Worm (Caenorhabditis elegans) whole organism, mixed stage, embryonic: ENCODE measurements around the gene F57A10.2.

ENCODE experiments used
- M03D4.4 ChIP-seq: sonication (generic microtip); optimal IDR thresholded peaks from 2 replicates; lab custom pipeline; 2017; ENCODE audit warnings: mild to moderate bottlenecking, missing genetic modification characterization, missing compliant biosample characterization
- bed-3 ChIP-seq: fragments of 200-800 bp; sonication (Bioruptor generic); optimal IDR thresholded peaks from 3 replicates; lab custom pipeline; 2018; ENCODE audit warnings: mild to moderate bottlenecking, missing genetic modification characterization, moderate library complexity, missing compliant biosample characterization
- blmp-1 ChIP-seq: fragments of 150-350 bp; optimal IDR thresholded peaks from 2 replicates; lab custom pipeline; 2014; ENCODE audit warnings: missing biosample characterization, missing genetic modification characterization
- ceh-39 ChIP-seq: fragments of 150-350 bp; optimal IDR thresholded peaks from 2 replicates; lab custom pipeline; 2014; ENCODE audit warnings: missing biosample characterization, missing genetic modification characterization
- ceh-43 ChIP-seq: fragments of 200-800 bp; sonication (Bioruptor generic); optimal IDR thresholded peaks from 2 replicates; lab custom pipeline; 2018; ENCODE audit warnings: mild to moderate bottlenecking, missing genetic modification characterization, moderate library complexity, missing compliant biosample characterization
- ceh-83 ChIP-seq: fragments of 200-800 bp; sonication (Bioruptor generic); optimal IDR thresholded peaks from 2 replicates; lab custom pipeline; 2018; ENCODE audit warnings: mild to moderate bottlenecking, missing genetic modification characterization, missing compliant biosample characterization
- ces-1 ChIP-seq: fragments of 150-350 bp; optimal IDR thresholded peaks from 2 replicates; lab custom pipeline; 2014; ENCODE audit warnings: missing biosample characterization, missing genetic modification reagents, missing genetic modification characterization
- cnd-1 ChIP-seq: fragments of 200-800 bp; sonication (Bioruptor generic); optimal IDR thresholded peaks from 2 replicates; lab custom pipeline; 2018; ENCODE audit warnings: mild to moderate bottlenecking, missing genetic modification characterization, missing compliant biosample characterization
- elt-1 ChIP-seq: sonication (generic microtip); optimal IDR thresholded peaks from 2 replicates; lab custom pipeline; 2017; ENCODE audit warnings: missing genetic modification characterization, mild to moderate bottlenecking, missing compliant biosample characterization, antibody characterized with exemption, moderate library complexity, borderline replicate concordance; ENCODE audit not compliant: insufficient read depth
- elt-3 ChIP-seq: fragments of 150-350 bp; optimal IDR thresholded peaks from 2 replicates; lab custom pipeline; 2014; ENCODE audit warnings: missing biosample characterization, missing genetic modification characterization
- flh-1 ChIP-seq: fragments of 200-800 bp; sonication (Bioruptor generic); optimal IDR thresholded peaks from 2 replicates; lab custom pipeline; 2018; ENCODE audit warnings: mild to moderate bottlenecking, missing genetic modification characterization, moderate library complexity, missing compliant biosample characterization
- ham-2 ChIP-seq: fragments of 200-800 bp; sonication (Bioruptor generic); optimal IDR thresholded peaks from 2 replicates; lab custom pipeline; 2018; ENCODE audit warnings: mild to moderate bottlenecking, missing genetic modification characterization, missing compliant biosample characterization
- hlh-1 ChIP-seq: fragments of 150-350 bp; optimal IDR thresholded peaks from 2 replicates; lab custom pipeline; 2014; ENCODE audit warnings: missing biosample characterization, missing genetic modification reagents, missing genetic modification characterization
- lin-13 ChIP-seq: fragments of 150-350 bp; optimal IDR thresholded peaks from 2 replicates; lab custom pipeline; 2014; ENCODE audit warnings: missing biosample characterization, missing genetic modification characterization
- lin-32 ChIP-seq: fragments of 200-800 bp; sonication (Bioruptor generic); optimal IDR thresholded peaks from 2 replicates; lab custom pipeline; 2018; ENCODE audit warnings: mild to moderate bottlenecking, missing genetic modification characterization, missing compliant biosample characterization
- lsy-2 ChIP-seq: fragments of 150-350 bp; optimal IDR thresholded peaks from 2 replicates; lab custom pipeline; 2014; ENCODE audit warnings: missing biosample characterization, missing genetic modification characterization
- mab-5 ChIP-seq: fragments of 150-350 bp; optimal IDR thresholded peaks from 2 replicates; lab custom pipeline; 2014; ENCODE audit warnings: missing biosample characterization, missing genetic modification characterization
- mep-1 ChIP-seq: fragments of 150-350 bp; optimal IDR thresholded peaks from 2 replicates; lab custom pipeline; 2017; ENCODE audit warnings: missing biosample characterization, missing genetic modification reagents, missing genetic modification characterization, inconsistent platforms
- nhr-12 ChIP-seq: fragments of 150-350 bp; optimal IDR thresholded peaks from 2 replicates; lab custom pipeline; 2014; ENCODE audit warnings: missing biosample characterization, missing genetic modification characterization
- nhr-237 ChIP-seq: fragments of 150-350 bp; optimal IDR thresholded peaks from 2 replicates; lab custom pipeline; 2014; ENCODE audit warnings: missing biosample characterization, missing genetic modification characterization
- nhr-28 ChIP-seq: fragments of 150-350 bp; optimal IDR thresholded peaks from 2 replicates; lab custom pipeline; 2014; ENCODE audit warnings: missing biosample characterization, missing genetic modification characterization
- nhr-76 ChIP-seq: sonication (generic microtip); optimal IDR thresholded peaks from 2 replicates; lab custom pipeline; 2017; ENCODE audit warnings: missing biosample characterization, missing genetic modification characterization
- pha-4 ChIP-seq: fragments of 150-350 bp; optimal IDR thresholded peaks from 2 replicates; lab custom pipeline; 2018; ENCODE audit warnings: missing biosample characterization, missing genetic modification reagents, missing genetic modification characterization
- sem-2 ChIP-seq: fragments of 200-800 bp; sonication (Bioruptor generic); optimal IDR thresholded peaks from 2 replicates; lab custom pipeline; 2018; ENCODE audit warnings: mild to moderate bottlenecking, missing genetic modification characterization, missing compliant biosample characterization
- snpc-4 ChIP-seq: fragments of 150-350 bp; optimal IDR thresholded peaks from 2 replicates; lab custom pipeline; 2014; ENCODE audit warnings: missing biosample characterization, missing genetic modification characterization
- sptf-1 ChIP-seq: sonication (generic microtip); optimal IDR thresholded peaks from 2 replicates; lab custom pipeline; 2017; ENCODE audit warnings: mild to moderate bottlenecking, missing genetic modification characterization, moderate library complexity, missing compliant biosample characterization
- tbx-8 ChIP-seq: fragments of 200-800 bp; sonication (Bioruptor generic); optimal IDR thresholded peaks from 2 replicates; lab custom pipeline; 2018; ENCODE audit warnings: mild to moderate bottlenecking, missing genetic modification characterization, moderate library complexity, missing compliant biosample characterization
- unc-120 ChIP-seq: sonication (generic microtip); optimal IDR thresholded peaks from 2 replicates; lab custom pipeline; 2017; ENCODE audit warnings: missing genetic modification characterization, missing compliant biosample characterization; ENCODE audit not compliant: poor library complexity, severe bottlenecking
- unc-39 ChIP-seq: fragments of 150-350 bp; optimal IDR thresholded peaks from 2 replicates; lab custom pipeline; 2014; ENCODE audit warnings: missing biosample characterization, missing genetic modification characterization
- unc-62 ChIP-seq: fragments of 150-350 bp; optimal IDR thresholded peaks from 2 replicates; lab custom pipeline; 2014; ENCODE audit warnings: missing biosample characterization, missing genetic modification reagents, missing genetic modification characterization
- zip-8 ChIP-seq: fragments of 150-350 bp; optimal IDR thresholded peaks from 2 replicates; lab custom pipeline; 2014; ENCODE audit warnings: missing biosample characterization, missing genetic modification characterization
- ztf-11 ChIP-seq: fragments of 150-350 bp; optimal IDR thresholded peaks from 2 replicates; lab custom pipeline; 2014; ENCODE audit warnings: missing biosample characterization, missing genetic modification characterization

The F57A10.2 gene

DNA sequence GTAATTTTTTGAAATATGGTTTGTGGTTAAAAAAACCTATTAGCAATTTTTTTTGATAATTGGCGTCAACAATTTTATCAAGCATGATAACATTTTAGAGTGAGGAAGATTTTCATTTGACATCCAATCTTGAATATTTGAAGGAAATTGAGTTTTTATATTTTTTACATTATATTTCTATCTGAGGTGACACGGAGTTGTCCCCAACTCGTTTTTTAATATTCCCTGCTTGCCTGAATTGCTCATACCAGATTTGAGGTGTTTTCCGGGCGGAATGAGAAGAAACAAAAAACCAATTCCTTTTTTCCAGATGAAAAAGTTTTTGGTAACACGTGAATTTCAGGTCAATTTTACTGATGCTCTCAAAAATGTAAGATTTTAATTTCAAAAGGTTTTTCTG, 46.8 kb upstream of the F57A10.2 start, which contains the start of gene Y6E2A.7:
Y6E2A.7 (plus strand) TSS at position 301 of the 400 bp plus-strand sequence.
- TF ChIP-seq tbx-8 (no peak), unc-39 (tag; lab: Kevin White, UChicago) (no peak), ham-2 (GFP tag; lab: Kevin White, UChicago) (no peak)

- no peak for TF ChIP-seq tbx-8
- no peak for TF ChIP-seq lin-32 (GFP tag; lab: Kevin White, UChicago)
- no peak for TF ChIP-seq nhr-28 (tag; lab: Kevin White, UChicago)
- TF ChIP-seq nhr-76: no peak
- TF ChIP-seq flh-1 (GFP tag; lab: Kevin White, UChicago): no peak
- no peak for TF ChIP-seq ham-2 (GFP tag; lab: Kevin White, UChicago)
These were observed 44.9 kb upstream of the F57A10.2 start for ce11 chrV:15721431-15721830.

DNA sequence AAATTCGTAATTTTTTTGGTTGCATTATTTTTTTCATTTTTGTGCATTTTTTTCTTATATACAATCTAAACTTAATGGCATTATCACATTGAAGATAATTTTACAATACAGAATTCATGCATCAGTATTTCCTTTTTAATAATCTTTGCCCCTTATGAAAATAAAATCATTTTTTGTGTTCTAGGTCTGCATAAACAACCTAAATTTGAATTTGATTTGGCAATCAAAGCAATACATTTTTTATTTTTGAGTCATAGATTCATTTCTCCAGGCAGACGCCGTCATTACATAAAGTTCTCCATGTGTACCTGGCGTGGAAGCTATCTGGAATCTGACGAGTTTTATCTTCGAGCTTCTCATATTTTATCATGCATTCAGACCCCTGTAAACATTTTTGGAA, 44.5 kb upstream of the F57A10.2 start, which contains the start of gene srh-140:
srh-140 (plus strand) TSS at position 301 of the 400 bp plus-strand sequence.
- TF ChIP-seq ztf-11 (tag; lab: Kevin White, UChicago) (no peak), tbx-8 (no peak), nhr-12 (no peak), cnd-1 (tag; lab: Kevin White, UChicago) (no peak), lin-32 (GFP tag; lab: Kevin White, UChicago) (no peak), nhr-237 (tag; lab: Kevin White, UChicago) (no peak), ceh-43 (no peak), ceh-83 (GFP tag; lab: Kevin White, UChicago) (no peak), snpc-4 (tag; lab: Kevin White, UChicago) (no peak), bed-3 (GFP tag; lab: Kevin White, UChicago) (no peak), unc-120 (no peak), zip-8 (tag; lab: Kevin White, UChicago) (no peak)

DNA sequence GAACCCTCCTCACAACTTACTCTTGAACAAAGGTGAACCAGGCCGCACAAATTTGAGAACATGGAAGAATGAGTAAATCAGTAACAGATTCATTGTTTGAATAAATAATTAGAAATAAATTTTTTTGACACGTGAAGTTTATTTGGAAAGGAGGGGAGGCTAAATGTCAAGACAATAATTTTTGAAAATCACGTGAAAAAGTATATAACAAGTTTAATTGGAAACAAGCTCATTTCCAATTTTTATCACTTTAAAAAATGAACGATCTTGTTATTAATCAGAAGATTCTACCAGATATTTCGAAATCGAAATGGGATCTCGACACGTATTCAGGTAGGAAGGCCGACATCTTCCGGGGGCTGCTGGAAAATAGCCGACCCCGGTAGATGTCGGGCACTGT, 39.8 kb upstream of the F57A10.2 start, which contains the start of the genes irld-57 and sfxn-1.3:
irld-57 (minus strand) TSS at position 101 of the 400 bp plus-strand sequence.
sfxn-1.3 (plus strand) TSS at position 232 of the 400 bp plus-strand sequence.
- TF ChIP-seq lsy-2: no peak
- no peak for TF ChIP-seq ceh-39 (tag; lab: Kevin White, UChicago)
- TF ChIP-seq sem-2 (GFP tag; lab: Kevin White, UChicago): no peak
- TF ChIP-seq blmp-1 (tag; lab: Kevin White, UChicago): no peak
- TF ChIP-seq ceh-43: no peak
- no peak for TF ChIP-seq M03D4.4 (tag; lab: Kevin White, UChicago)
- TF ChIP-seq unc-39 (tag; lab: Kevin White, UChicago): no peak
- TF ChIP-seq tbx-8: no peak
- no peak for TF ChIP-seq hlh-1
- no peak for TF ChIP-seq nhr-12
- TF ChIP-seq elt-3 (tag; lab: Kevin White, UChicago): no peak

ce11 chrV:15730459-15730858, 35.9 kb upstream of the F57A10.2 start, which contains the start of gene Y6E2A.10:
TSS of gene Y6E2A.10 (minus strand) at chrV:15730559.
- TF ChIP-seq sptf-1 (no peak), tbx-8 (no peak), ces-1 (GFP tag; lab: Kevin White, UChicago) (no peak), lin-13 (tag; lab: Kevin White, UChicago) (no peak), pha-4 (tag; lab: Kevin White, UChicago) (no peak), unc-62 (GFP tag; lab: Kevin White, UChicago) (no peak), flh-1 (GFP tag; lab: Kevin White, UChicago) (no peak), bed-3 (GFP tag; lab: Kevin White, UChicago) (no peak), lin-32 (GFP tag; lab: Kevin White, UChicago) (no peak), elt-1 (tag; lab: Kevin White, UChicago) (no peak)
- TF ChIP-seq, all 35 proteins: peak for 0

DNA sequence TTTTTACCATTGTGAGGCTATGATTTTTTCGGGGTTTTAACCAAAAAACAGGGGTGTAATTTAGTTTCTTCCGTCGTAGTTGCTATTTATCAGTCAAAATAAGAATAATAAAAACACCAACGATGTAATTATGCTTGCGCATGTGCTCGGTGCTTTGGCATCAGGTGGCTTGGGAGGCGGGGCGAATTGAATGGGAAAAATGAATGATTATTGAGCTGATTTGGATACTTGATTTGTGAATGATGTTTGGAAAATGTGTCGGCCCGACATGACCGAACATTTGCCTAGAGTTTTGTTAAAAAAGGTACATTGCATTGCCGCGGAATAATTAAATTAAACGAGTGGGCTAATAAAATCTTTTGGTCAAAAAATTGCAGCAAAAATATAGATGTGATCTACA, 34.2 kb upstream of the F57A10.2 start, which contains the start of gene str-38:
str-38 (minus strand) TSS at position 101 of the 400 bp plus-strand sequence.
- TF ChIP-seq ztf-11 (tag; lab: Kevin White, UChicago): no peak
- TF ChIP-seq lsy-2: no peak
- TF ChIP-seq M03D4.4 (tag; lab: Kevin White, UChicago): no peak
- TF ChIP-seq mab-5 (tag; lab: Kevin White, UChicago): no peak
- TF ChIP-seq nhr-76: no peak
- TF ChIP-seq elt-1 (tag; lab: Kevin White, UChicago): no peak
- TF ChIP-seq hlh-1: no peak
- no peak for TF ChIP-seq nhr-12
- no peak for TF ChIP-seq mep-1 (tag; lab: Kevin White, UChicago)
- TF ChIP-seq ceh-83 (GFP tag; lab: Kevin White, UChicago): no peak
- no peak for TF ChIP-seq snpc-4 (tag; lab: Kevin White, UChicago)
- no peak for TF ChIP-seq cnd-1 (tag; lab: Kevin White, UChicago)
- no peak for TF ChIP-seq elt-3 (tag; lab: Kevin White, UChicago)
- no peak for TF ChIP-seq blmp-1 (tag; lab: Kevin White, UChicago)
